Fruit fly (Drosophila melanogaster): ENCODE results near the gene PrBP.

Gene PrBP

DNA sequence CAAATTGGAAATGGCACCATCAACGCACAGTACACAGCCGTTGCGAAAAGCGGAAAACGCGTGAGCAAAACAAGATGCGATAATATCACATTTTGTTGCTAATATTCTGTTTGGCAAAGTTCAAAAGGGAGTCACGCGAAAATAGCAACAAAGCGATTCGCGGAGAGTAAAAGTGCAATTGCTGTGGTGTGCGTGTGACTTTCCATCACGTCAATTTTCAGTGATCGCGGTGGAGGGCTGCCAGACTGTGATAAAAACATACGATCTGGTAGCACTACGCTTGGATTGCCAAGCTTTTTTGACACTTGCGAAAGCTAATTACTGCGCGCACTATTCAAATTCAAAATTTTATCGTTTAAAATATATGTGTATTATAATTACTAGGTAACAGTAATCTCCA lies 23.7 kb upstream of the PrBP start, which contains the start of gene Hnf4 (continued):
- TF ChIP-seq CG11560 (tag; IDR thresholded peaks at IDR 0.05), result no peak
- no peak for TF ChIP-seq CG4820 (GFP tag; optimal IDR thresholded peaks at IDR 0.05)
- TF ChIP-seq sug (tag; optimal IDR thresholded peaks at IDR 0.05), result peak; percentile 28
- no peak for TF ChIP-seq ERR (GFP tag; optimal IDR thresholded peaks at IDR 0.05)
- peak; percentile 37 for TF ChIP-seq MBD-R2 (GFP tag; IDR thresholded peaks at IDR 0.05)
- no peak for TF ChIP-seq gcm (GFP tag; optimal IDR thresholded peaks at IDR 0.05)
- TF ChIP-seq dati (GFP tag; IDR thresholded peaks at IDR 0.05), result no peak
- peak; percentile 73 for TF ChIP-seq CG3847 (GFP tag; IDR thresholded peaks at IDR 0.05)
- TF ChIP-seq Abd-B (GFP tag; optimal IDR thresholded peaks at IDR 0.05), result peak; percentile 5
- no peak for TF ChIP-seq hbn (GFP tag; IDR thresholded peaks at IDR 0.05; ENCODE audit: partially characterized antibody)
- TF ChIP-seq tx (GFP tag; optimal IDR thresholded peaks at IDR 0.05), result no peak
- TF ChIP-seq ac (GFP tag; optimal IDR thresholded peaks at IDR 0.05), result no peak
- peak; percentile 12 for TF ChIP-seq Ets97D (GFP tag; optimal IDR thresholded peaks at IDR 0.05)
- TF ChIP-seq Ravus (GFP tag; IDR thresholded peaks at IDR 0.05), result no peak
- no peak for TF ChIP-seq zfh1 (GFP tag; IDR thresholded peaks at IDR 0.05)
- no peak for TF ChIP-seq CG11723 (GFP tag; optimal IDR thresholded peaks at IDR 0.05)
- peak; percentile 93 for TF ChIP-seq Dp (GFP tag; optimal IDR thresholded peaks at IDR 0.05)
- no peak for TF ChIP-seq unc-4 (GFP tag; IDR thresholded peaks at IDR 0.05; ENCODE audit: partially characterized antibody)
- TF ChIP-seq toy (GFP tag; IDR thresholded peaks at IDR 0.05), result no peak

dm6 chr2L:8709078-8709399 lies 23.3 kb upstream of the PrBP start:
- TF ChIP-seq bigmax (GFP tag; optimal IDR thresholded peaks at IDR 0.05) (no peak), zfh1 (GFP tag; IDR thresholded peaks at IDR 0.05) (no peak), jumu (GFP tag; optimal IDR thresholded peaks at IDR 0.05) (no peak), kni (GFP tag; optimal IDR thresholded peaks at IDR 0.05) (no peak), CG7786 (GFP tag; optimal IDR thresholded peaks at IDR 0.05) (no peak), CG5953 (GFP tag; IDR thresholded peaks at IDR 0.05) (no peak), dpn (GFP tag; optimal IDR thresholded peaks at IDR 0.05) (no peak), corto (GFP tag; optimal IDR thresholded peaks at IDR 0.05) (no peak), zen (tag; optimal IDR thresholded peaks at IDR 0.05) (no peak), otp (GFP tag; IDR thresholded peaks at IDR 0.05) (no peak), sd (tag; optimal IDR thresholded peaks at IDR 0.05) (peak; percentile 32), H15 (GFP tag; IDR thresholded peaks at IDR 0.05) (no peak), Trl (optimal IDR thresholded peaks at IDR 0.05) (peak; percentile 77 to 94), Trl (GFP tag; optimal IDR thresholded peaks at IDR 0.05) (no peak), NfI (GFP tag; optimal IDR thresholded peaks at IDR 0.05) (no peak), CG14710 (tag; optimal IDR thresholded peaks at IDR 0.05) (no peak), eve (GFP tag; optimal IDR thresholded peaks at IDR 0.05) (no peak), lov (optimal IDR thresholded peaks at IDR 0.05) (no peak), lov (GFP tag; IDR thresholded peaks at IDR 0.05) (no peak), org-1 (GFP tag; optimal IDR thresholded peaks at IDR 0.05) (no peak), CG12155 (GFP tag; optimal IDR thresholded peaks at IDR 0.05) (no peak), CG13424 (tag; optimal IDR thresholded peaks at IDR 0.05) (no peak), Atf-2 (GFP tag; optimal IDR thresholded peaks at IDR 0.05) (no peak), CG13287 (GFP tag; IDR thresholded peaks at IDR 0.05; ENCODE audit: partially characterized antibody) (no peak), CG4360 (GFP tag; IDR thresholded peaks at IDR 0.05) (no peak), cwo (GFP tag; optimal IDR thresholded peaks at IDR 0.05) (no peak), vnd (GFP tag; IDR thresholded peaks at IDR 0.05; ENCODE audit: partially characterized antibody) (no peak), CG10979 (tag; optimal IDR thresholded peaks at IDR 0.05) (no peak), z (GFP tag; IDR thresholded peaks at IDR 0.05) (peak; percentile 57; the same call in 1 of the 3 replicates), ato (GFP tag; IDR thresholded peaks at IDR 0.05; ENCODE audit: partially characterized antibody) (no peak), Opbp (GFP tag; IDR thresholded peaks at IDR 0.05; ENCODE audit: partially characterized antibody) (no peak), rib (GFP tag; IDR thresholded peaks at IDR 0.05) (no peak), CG13775 (GFP tag; optimal IDR thresholded peaks at IDR 0.05) (no peak), fd3F (GFP tag; optimal IDR thresholded peaks at IDR 0.05) (no peak), CG1024 (GFP tag; IDR thresholded peaks at IDR 0.05) (no peak)

All from whole organism, embryonic.